Fruit fly (Drosophila melanogaster) whole organism, embryonic: ENCODE measurements around the gene CG6168.

ENCODE experiments used
- Atf6 ChIP-seq: fragments of 200-800 bp; sonication (Bioruptor generic); IDR thresholded peaks from 2 replicates; pipeline ENCODE4 v1.3.6; 2022; ENCODE audit warnings: missing biosample characterization, missing genetic modification characterization
- CG10431 ChIP-seq: fragments of 200-800 bp; sonication (Bioruptor generic); optimal IDR thresholded peaks from 3 replicates; lab custom pipeline; 2018; ENCODE audit warnings: missing biosample characterization, mild to moderate bottlenecking, missing genetic modification characterization
- CG11560 ChIP-seq: fragments of 200-800 bp; sonication (Bioruptor generic); IDR thresholded peaks from 3 replicates; pipeline ENCODE4 v1.3.6; 2022; ENCODE audit warnings: missing biosample characterization, missing genetic modification characterization
- CG11695 ChIP-seq: fragments of 200-800 bp; sonication (Bioruptor generic); IDR thresholded peaks from 3 replicates; pipeline ENCODE4 v1.3.6; 2022; ENCODE audit warnings: missing biosample characterization, missing genetic modification characterization
- CG11723 ChIP-seq: fragments of 200-800 bp; sonication (Bioruptor generic); optimal IDR thresholded peaks from 2 replicates; lab custom pipeline; 2017; ENCODE audit warnings: missing biosample characterization, mild to moderate bottlenecking, missing genetic modification characterization
- CG12236 ChIP-seq: fragments of 200-800 bp; sonication (Bioruptor generic); optimal IDR thresholded peaks from 2 replicates; lab custom pipeline; 2016; ENCODE audit warnings: missing biosample characterization, missing genetic modification characterization
- CG14014 ChIP-seq: fragments of 200-800 bp; sonication (Bioruptor generic); IDR thresholded peaks from 2 replicates; pipeline ENCODE4 v1.3.6; 2022; ENCODE audit warnings: missing biosample characterization, missing genetic modification characterization
- CG14441 ChIP-seq: fragments of 200-800 bp; sonication (Bioruptor generic); IDR thresholded peaks from 2 replicates; pipeline ENCODE4 v1.3.6; 2022; ENCODE audit warnings: missing biosample characterization, missing genetic modification characterization
- CG17186 ChIP-seq: fragments of 200-800 bp; sonication (Bioruptor generic); optimal IDR thresholded peaks from 3 replicates; lab custom pipeline; 2017; ENCODE audit warnings: missing biosample characterization, missing genetic modification reagents, missing genetic modification characterization
- CG17359 ChIP-seq: fragments of 200-800 bp; sonication (Bioruptor generic); optimal IDR thresholded peaks from 3 replicates; lab custom pipeline; 2018; ENCODE audit warnings: missing biosample characterization, mild to moderate bottlenecking, missing genetic modification characterization, moderate library complexity
- CG31224 ChIP-seq: fragments of 200-800 bp; sonication (Bioruptor generic); IDR thresholded peaks from 2 replicates; pipeline ENCODE4 v1.3.6; 2022; ENCODE audit warnings: missing biosample characterization, missing genetic modification characterization
- CG31441 ChIP-seq: fragments of 200-800 bp; sonication (Bioruptor generic); IDR thresholded peaks from 2 replicates; pipeline ENCODE4 v1.3.6; 2022; ENCODE audit warnings: missing biosample characterization, missing genetic modification characterization
- CG4854 ChIP-seq: fragments of 200-800 bp; sonication (Bioruptor generic); optimal IDR thresholded peaks from 2 replicates; lab custom pipeline; 2016; ENCODE audit warnings: missing biosample characterization, missing genetic modification characterization, inconsistent platforms
- CG5245 ChIP-seq: fragments of 200-800 bp; sonication (Bioruptor generic); optimal IDR thresholded peaks from 3 replicates; lab custom pipeline; 2016; ENCODE audit warnings: missing biosample characterization, missing genetic modification characterization
- CG9727 ChIP-seq: fragments of 200-800 bp; sonication (Bioruptor generic); optimal IDR thresholded peaks from 3 replicates; lab custom pipeline; 2017; ENCODE audit warnings: missing biosample characterization, mild to moderate bottlenecking, missing genetic modification characterization
- CoRest ChIP-seq: fragments of 200-800 bp; sonication (Bioruptor generic); optimal IDR thresholded peaks from 3 replicates; lab custom pipeline; 2018; ENCODE audit warnings: missing biosample characterization, mild to moderate bottlenecking, missing genetic modification characterization, moderate library complexity
- Fer1 ChIP-seq: fragments of 200-800 bp; sonication (Bioruptor generic); optimal IDR thresholded peaks from 2 replicates; lab custom pipeline; 2017; ENCODE audit warnings: missing biosample characterization, mild to moderate bottlenecking, missing genetic modification characterization
- Gug ChIP-seq: fragments of 200-800 bp; sonication (Bioruptor generic); IDR thresholded peaks from 4 replicates; pipeline ENCODE4 v1.3.6; 2022; ENCODE audit warnings: missing biosample characterization, missing genetic modification characterization
- H2.0 ChIP-seq: fragments of 200-800 bp; sonication (Bioruptor generic); IDR thresholded peaks from 2 replicates; pipeline ENCODE4 v1.3.6; 2022; ENCODE audit warnings: missing biosample characterization, missing genetic modification characterization
- Hand ChIP-seq: fragments of 200-800 bp; sonication (Bioruptor generic); optimal IDR thresholded peaks from 2 replicates; lab custom pipeline; 2017; ENCODE audit warnings: mild to moderate bottlenecking, missing biosample characterization, missing genetic modification reagents, missing genetic modification characterization
- Hr51 ChIP-seq, 2 experiments: fragments of 200-800 bp; sonication (Bioruptor generic); optimal IDR thresholded peaks; 2 replicates in 1 of 2; 3 replicates in 1 of 2; lab custom pipeline; 2016 to 2018; ENCODE audit warnings: missing biosample characterization in 2 of 2, missing genetic modification characterization in 2 of 2, mild to moderate bottlenecking in 1 of 2, moderate library complexity in 1 of 2
- Meics ChIP-seq: fragments of 200-800 bp; sonication (Bioruptor generic); optimal IDR thresholded peaks from 2 replicates; lab custom pipeline; 2017; ENCODE audit warnings: missing biosample characterization, mild to moderate bottlenecking, missing genetic modification characterization
- Mrtf ChIP-seq: fragments of 200-800 bp; sonication (Bioruptor generic); IDR thresholded peaks from 3 replicates; pipeline ENCODE4 v1.3.6; 2022; ENCODE audit warnings: missing biosample characterization, missing genetic modification characterization
- Nf-YB ChIP-seq: fragments of 200-800 bp; sonication (Bioruptor generic); optimal IDR thresholded peaks from 3 replicates; lab custom pipeline; 2019; ENCODE audit warnings: missing biosample characterization, mild to moderate bottlenecking, missing genetic modification characterization, moderate library complexity
- Sry-δ ChIP-seq: fragments of 200-800 bp; sonication (Bioruptor generic); optimal IDR thresholded peaks from 2 replicates; lab custom pipeline; 2016; ENCODE audit warnings: missing biosample characterization, missing genetic modification characterization
- Ssrp ChIP-seq: fragments of 200-800 bp; sonication (Bioruptor generic); optimal IDR thresholded peaks from 2 replicates; lab custom pipeline; 2018; ENCODE audit warnings: missing biosample characterization, mild to moderate bottlenecking, missing genetic modification characterization, moderate library complexity
- Vsx1 ChIP-seq: fragments of 200-800 bp; sonication (Bioruptor generic); optimal IDR thresholded peaks from 2 replicates; lab custom pipeline; 2017; ENCODE audit warnings: missing biosample characterization, mild to moderate bottlenecking, missing genetic modification characterization, missing genetic modification reagents
- chif ChIP-seq, 2 experiments: fragments of 200-800 bp; sonication (Bioruptor generic); optimal IDR thresholded peaks; 3 replicates each; lab custom pipeline; 2016; ENCODE audit warnings: missing biosample characterization in 2 of 2, missing genetic modification characterization in 2 of 2
- dysf ChIP-seq: fragments of 200-800 bp; sonication (Bioruptor generic); IDR thresholded peaks from 3 replicates; pipeline ENCODE4 v1.3.6; 2022; ENCODE audit warnings: missing biosample characterization, missing genetic modification characterization
- exex ChIP-seq: fragments of 200-800 bp; sonication (Bioruptor generic); optimal IDR thresholded peaks from 4 replicates; lab custom pipeline; 2018; ENCODE audit warnings: missing biosample characterization, mild to moderate bottlenecking, missing genetic modification characterization, moderate library complexity
- fd3F ChIP-seq: fragments of 200-800 bp; sonication (Bioruptor generic); optimal IDR thresholded peaks from 2 replicates; lab custom pipeline; 2018; ENCODE audit warnings: missing biosample characterization, mild to moderate bottlenecking, missing genetic modification characterization, moderate library complexity
- gcm ChIP-seq: fragments of 200-800 bp; sonication (Bioruptor generic); optimal IDR thresholded peaks from 2 replicates; lab custom pipeline; 2019; ENCODE audit warnings: missing biosample characterization, mild to moderate bottlenecking, missing genetic modification characterization, moderate library complexity
- gem ChIP-seq: fragments of 200-800 bp; sonication (Bioruptor generic); optimal IDR thresholded peaks from 2 replicates; lab custom pipeline; 2019; ENCODE audit warnings: missing biosample characterization, mild to moderate bottlenecking, missing genetic modification characterization, moderate library complexity
- gsb ChIP-seq: fragments of 200-800 bp; sonication (Bioruptor generic); IDR thresholded peaks from 2 replicates; pipeline ENCODE4 v1.3.6; 2022; ENCODE audit warnings: missing biosample characterization, missing genetic modification characterization
- h ChIP-seq: fragments of >200 bp; optimal IDR thresholded peaks from 2 replicates; lab custom pipeline; 2017
- lmd ChIP-seq: fragments of 200-800 bp; sonication (Bioruptor generic); IDR thresholded peaks from 2 replicates; pipeline ENCODE4 v1.3.6; 2022; ENCODE audit warnings: missing biosample characterization, missing genetic modification characterization
- mam ChIP-seq: fragments of 200-800 bp; sonication (Bioruptor generic); optimal IDR thresholded peaks from 3 replicates; lab custom pipeline; 2016; ENCODE audit warnings: missing biosample characterization, missing genetic modification characterization
- org-1 ChIP-seq: fragments of 200-800 bp; sonication (Bioruptor generic); optimal IDR thresholded peaks from 2 replicates; lab custom pipeline; 2017; ENCODE audit warnings: missing biosample characterization, missing genetic modification characterization
- pnt ChIP-seq: fragments of 200-800 bp; sonication (Bioruptor generic); optimal IDR thresholded peaks from 3 replicates; lab custom pipeline; 2016; ENCODE audit warnings: missing biosample characterization, missing genetic modification characterization
- slbo ChIP-seq: fragments of 200-800 bp; sonication (Bioruptor generic); IDR thresholded peaks from 2 replicates; pipeline ENCODE4 v1.3.6; 2022; ENCODE audit warnings: missing biosample characterization, missing genetic modification characterization
- sob ChIP-seq: fragments of 200-800 bp; sonication (Bioruptor generic); IDR thresholded peaks from 2 replicates; pipeline ENCODE4 v1.3.6; 2022; ENCODE audit warnings: missing biosample characterization, missing genetic modification characterization
- sr ChIP-seq: fragments of 200-800 bp; sonication (Bioruptor generic); IDR thresholded peaks from 3 replicates; pipeline ENCODE4 v1.3.6; 2022; ENCODE audit warnings: missing biosample characterization, missing genetic modification characterization
- tap ChIP-seq: fragments of 200-800 bp; optimal IDR thresholded peaks from 3 replicates; lab custom pipeline; 2019; ENCODE audit warnings: missing biosample characterization, mild to moderate bottlenecking, missing genetic modification characterization, moderate library complexity
- ttk ChIP-seq: fragments of 200-800 bp; sonication (Bioruptor generic); IDR thresholded peaks from 2 replicates; pipeline ENCODE4 v2.1.2; 2022; ENCODE audit warnings: missing biosample characterization, missing genetic modification characterization
- unpg ChIP-seq: fragments of 200-800 bp; sonication (Bioruptor generic); optimal IDR thresholded peaks from 3 replicates; lab custom pipeline; 2018; ENCODE audit warnings: missing biosample characterization, mild to moderate bottlenecking, missing genetic modification characterization, moderate library complexity
- vnd ChIP-seq: fragments of 200-800 bp; sonication (Bioruptor generic); IDR thresholded peaks from 3 replicates; pipeline ENCODE4 v1.3.6; 2022; ENCODE audit warnings: missing biosample characterization, missing genetic modification characterization; ENCODE audit not compliant: partially characterized antibody
- wor ChIP-seq: fragments of 200-800 bp; sonication (Bioruptor generic); IDR thresholded peaks from 2 replicates; pipeline ENCODE4 v1.3.6; 2022; ENCODE audit warnings: missing biosample characterization, missing genetic modification characterization

The CG6168 gene

dm6 chr3L:11368319-11369299 is 47.1 kb upstream of the CG6168 start (continued):
- no peak for TF ChIP-seq fd3F (GFP tag; lab: Kevin White, UChicago)
- TF ChIP-seq, all 482 proteins: peak for 58

dm6 chr3L:11367797-11368196 is 46.3 kb upstream of the CG6168 start:
- no peak for TF ChIP-seq CG5245 (GFP tag; lab: Kevin White, UChicago)
- peak; percentile 16 for TF ChIP-seq Ssrp (tag; lab: Kevin White, UChicago)
- TF ChIP-seq Hr51 (GFP tag; optimal IDR thresholded peaks at IDR 0.05; lab: Kevin White, UChicago) = peak in 1 of 2 experiments; percentile 32
- peak; percentile 18 for TF ChIP-seq Meics (GFP tag; lab: Kevin White, UChicago)
- peak; percentile 62 for TF ChIP-seq ttk (GFP tag; lab: Robert Waterston, UW)
- no peak for TF ChIP-seq pnt (GFP tag; lab: Kevin White, UChicago)
- TF ChIP-seq Fer1 (GFP tag; lab: Kevin White, UChicago) = peak; percentile 9
- TF ChIP-seq gcm (GFP tag; lab: Kevin White, UChicago) = peak; percentile 37
- no peak for TF ChIP-seq h (lab: Kevin White, UChicago)
- TF ChIP-seq Vsx1 (GFP tag; lab: Kevin White, UChicago) = no peak
- TF ChIP-seq CG11723 (GFP tag; lab: Kevin White, UChicago) = no peak
- TF ChIP-seq CG11560 (tag; lab: Robert Waterston, UW) = no peak
- 0 out of 2 replicates have a peak, but pooled peaks have one; percentile 32 for TF ChIP-seq wor (GFP tag; lab: Robert Waterston, UW)
- peak; percentile 28; the same call in 1 of the 2 replicates for TF ChIP-seq CG31441 (GFP tag; lab: Robert Waterston, UW)
- TF ChIP-seq CG14441 (GFP tag; lab: Robert Waterston, UW) = peak; percentile 55
- TF ChIP-seq CG17359 = peak; percentile 10
- no peak for TF ChIP-seq Sry-δ (GFP tag; lab: Kevin White, UChicago)
- peak; percentile 69 for TF ChIP-seq slbo (GFP tag; lab: Robert Waterston, UW)
- peak; percentile 6 for TF ChIP-seq CG9727 (GFP tag; lab: Kevin White, UChicago)
- peak; percentile 29; the same call in 1 of the 2 replicates for TF ChIP-seq lmd (GFP tag; lab: Robert Waterston, UW)
- TF ChIP-seq CG14014 (GFP tag; lab: Robert Waterston, UW) = peak; percentile 36; the same call in 1 of the 2 replicates
- TF ChIP-seq Hand (GFP tag; lab: Kevin White, UChicago) = peak; percentile 2
- TF ChIP-seq CG31224 = peak; percentile 16; the same call in 1 of the 2 replicates
- TF ChIP-seq CG17186 (GFP tag; lab: Kevin White, UChicago) = no peak
- peak; percentile 43 for TF ChIP-seq gem (tag; lab: Kevin White, UChicago)
- TF ChIP-seq CG11695 (GFP tag; lab: Robert Waterston, UW) = 0 out of 3 replicates have a peak, but pooled peaks have one; percentile 39
- TF ChIP-seq Gug = no peak
- TF ChIP-seq Atf6 (GFP tag; lab: Robert Waterston, UW) = peak; percentile 67
- TF ChIP-seq dysf (GFP tag; lab: Robert Waterston, UW) = peak; percentile 27; the same call in 1 of the 3 replicates
- no peak for TF ChIP-seq sr (GFP tag; lab: Robert Waterston, UW)
- TF ChIP-seq Mrtf (GFP tag; lab: Robert Waterston, UW) = no peak
- no peak for TF ChIP-seq exex (tag; lab: Kevin White, UChicago)
- TF ChIP-seq mam (GFP tag; lab: Kevin White, UChicago) = no peak
- TF ChIP-seq sob (GFP tag; lab: Robert Waterston, UW) = peak; percentile 32; the same call in 1 of the 2 replicates
- TF ChIP-seq org-1 (GFP tag; lab: Kevin White, UChicago) = no peak
- TF ChIP-seq tap = peak; percentile 29
- TF ChIP-seq Nf-YB (GFP tag; lab: Kevin White, UChicago) = no peak
- TF ChIP-seq unpg (GFP tag; lab: Kevin White, UChicago) = peak; percentile 13
- peak; percentile 12 for TF ChIP-seq CoRest (tag; lab: Kevin White, UChicago)
- TF ChIP-seq H2.0 (GFP tag; lab: Robert Waterston, UW) = peak; percentile 54
- TF ChIP-seq CG10431 (GFP tag; lab: Kevin White, UChicago) = no peak
- TF ChIP-seq CG12236 (GFP tag; lab: Kevin White, UChicago) = no peak
- TF ChIP-seq gsb = no peak
- no peak for TF ChIP-seq CG4854 (GFP tag; lab: Kevin White, UChicago)
- TF ChIP-seq vnd (GFP tag; lab: Robert Waterston, UW) = no peak
- no peak for TF ChIP-seq chif (GFP tag; optimal IDR thresholded peaks at IDR 0.05; lab: Kevin White, UChicago)
